Fruit fly (Drosophila melanogaster) whole organism, prepupa: Measurements from ENCODE around the gene wb.

Source experiments
- CG11762 ChIP-seq: fragments of 200-800 bp; sonication (Bioruptor generic); optimal IDR thresholded peaks from 3 replicates; lab custom pipeline; 2016; ENCODE audit warnings: missing biosample characterization, missing genetic modification characterization; ENCODE audit not compliant: insufficient read depth
- CG1621 ChIP-seq: fragments of 200-800 bp; sonication (Bioruptor generic); optimal IDR thresholded peaks from 3 replicates; lab custom pipeline; 2018; ENCODE audit warnings: missing biosample characterization, mild to moderate bottlenecking, missing genetic modification characterization
- CG16779 ChIP-seq: fragments of 200-800 bp; sonication (Bioruptor generic); optimal IDR thresholded peaks from 3 replicates; lab custom pipeline; 2017; ENCODE audit warnings: missing biosample characterization, mild to moderate bottlenecking, missing genetic modification characterization
- CG3032 ChIP-seq: fragments of 200-800 bp; optimal IDR thresholded peaks from 2 replicates; lab custom pipeline; 2019; ENCODE audit warnings: missing biosample characterization, mild to moderate bottlenecking, missing genetic modification characterization, moderate library complexity
- CG3919 ChIP-seq: fragments of 200-800 bp; sonication (Bioruptor generic); optimal IDR thresholded peaks from 3 replicates; lab custom pipeline; 2016; ENCODE audit warnings: missing biosample characterization, missing genetic modification characterization
- CG6163 ChIP-seq: fragments of 200-800 bp; sonication (Bioruptor generic); IDR thresholded peaks from 3 replicates; pipeline ENCODE4 v1.3.6; 2022; ENCODE audit warnings: missing biosample characterization, missing genetic modification characterization
- Gug ChIP-seq: fragments of 200-800 bp; sonication (Bioruptor generic); IDR thresholded peaks from 2 replicates; pipeline ENCODE4 v1.3.6; 2022; ENCODE audit warnings: missing biosample characterization, missing genetic modification characterization
- Hr38 ChIP-seq: sonication (Bioruptor generic); optimal IDR thresholded peaks from 2 replicates; lab custom pipeline; 2016; ENCODE audit warnings: missing biosample characterization, missing genetic modification characterization
- Lpt ChIP-seq: fragments of 200-800 bp; sonication (Bioruptor generic); optimal IDR thresholded peaks from 3 replicates; lab custom pipeline; 2016; ENCODE audit warnings: missing biosample characterization, missing genetic modification characterization
- Met ChIP-seq: fragments of 200-800 bp; sonication (Bioruptor generic); optimal IDR thresholded peaks from 3 replicates; lab custom pipeline; 2016; ENCODE audit warnings: missing biosample characterization, missing genetic modification characterization
- OdsH ChIP-seq: fragments of 200-800 bp; sonication (Bioruptor generic); optimal IDR thresholded peaks from 3 replicates; lab custom pipeline; 2016; ENCODE audit warnings: missing biosample characterization, missing genetic modification characterization
- Smox ChIP-seq: fragments of 200-800 bp; sonication (Bioruptor generic); optimal IDR thresholded peaks from 3 replicates; lab custom pipeline; 2016; ENCODE audit warnings: missing biosample characterization, missing genetic modification characterization
- esn ChIP-seq: fragments of 200-800 bp; sonication (Bioruptor generic); optimal IDR thresholded peaks from 2 replicates; lab custom pipeline; 2016; ENCODE audit warnings: missing biosample characterization, mild to moderate bottlenecking, missing genetic modification characterization, moderate library complexity
- topi ChIP-seq: fragments of 200-800 bp; sonication (Bioruptor generic); optimal IDR thresholded peaks from 3 replicates; lab custom pipeline; 2016; ENCODE audit warnings: missing biosample characterization, missing genetic modification characterization

DNA sequence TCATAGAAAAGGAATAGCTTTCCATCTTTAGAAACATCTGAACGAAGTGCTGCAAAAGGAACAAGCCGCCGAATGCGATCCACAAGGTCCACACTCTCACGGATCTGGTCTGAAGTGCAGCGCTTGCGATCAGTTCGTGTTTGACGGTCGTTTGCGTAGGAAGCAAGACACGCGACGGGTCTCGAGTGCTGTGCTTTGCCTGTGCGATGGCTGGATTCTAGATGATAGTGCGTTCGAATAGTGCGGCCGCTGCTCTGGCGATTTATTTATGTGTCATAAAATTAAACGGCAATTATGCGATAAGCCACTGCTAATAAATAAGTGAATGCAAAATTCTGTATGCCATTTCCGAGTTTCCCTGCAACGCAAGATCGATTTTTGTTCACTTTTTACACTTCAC, at the start of gene wb:
- TF ChIP-seq Gug (GFP tag; lab: Robert Waterston, UW) (no peak), Smox (GFP tag; lab: Kevin White, UChicago) (no peak), CG1621 (tag; lab: Kevin White, UChicago) (no peak), CG11762 (no peak), esn (GFP tag; lab: Kevin White, UChicago) (no peak), CG16779 (tag; lab: Kevin White, UChicago) (no peak), Hr38 (no peak), CG3919 (peak; percentile 6), OdsH (GFP tag; lab: Kevin White, UChicago) (no peak), topi (GFP tag; lab: Kevin White, UChicago) (no peak), CG3032 (tag; lab: Kevin White, UChicago) (no peak), Lpt (GFP tag; lab: Kevin White, UChicago) (no peak), Met (GFP tag; lab: Kevin White, UChicago) (no peak), CG6163 (peak; percentile 40; the same call in 2 of the 3 replicates)
